Worm (Caenorhabditis elegans) whole organism, mixed stage, embryonic: ENCODE measurements around the gene cls-3.

Experiments
- bed-3 ChIP-seq: fragments of 200-800 bp; sonication (Bioruptor generic); optimal IDR thresholded peaks from 3 replicates; lab custom pipeline; 2018; ENCODE audit warnings: mild to moderate bottlenecking, missing genetic modification characterization, moderate library complexity, missing compliant biosample characterization
- blmp-1 ChIP-seq: fragments of 150-350 bp; optimal IDR thresholded peaks from 2 replicates; lab custom pipeline; 2014; ENCODE audit warnings: missing biosample characterization, missing genetic modification characterization
- ceh-39 ChIP-seq: fragments of 150-350 bp; optimal IDR thresholded peaks from 2 replicates; lab custom pipeline; 2014; ENCODE audit warnings: missing biosample characterization, missing genetic modification characterization
- ceh-43 ChIP-seq: fragments of 200-800 bp; sonication (Bioruptor generic); optimal IDR thresholded peaks from 2 replicates; lab custom pipeline; 2018; ENCODE audit warnings: mild to moderate bottlenecking, missing genetic modification characterization, moderate library complexity, missing compliant biosample characterization
- ceh-83 ChIP-seq: fragments of 200-800 bp; sonication (Bioruptor generic); optimal IDR thresholded peaks from 2 replicates; lab custom pipeline; 2018; ENCODE audit warnings: mild to moderate bottlenecking, missing genetic modification characterization, missing compliant biosample characterization
- ces-1 ChIP-seq: fragments of 150-350 bp; optimal IDR thresholded peaks from 2 replicates; lab custom pipeline; 2014; ENCODE audit warnings: missing biosample characterization, missing genetic modification reagents, missing genetic modification characterization
- cnd-1 ChIP-seq: fragments of 200-800 bp; sonication (Bioruptor generic); optimal IDR thresholded peaks from 2 replicates; lab custom pipeline; 2018; ENCODE audit warnings: mild to moderate bottlenecking, missing genetic modification characterization, missing compliant biosample characterization
- drap-1 ChIP-seq: fragments of 200-800 bp; sonication (Bioruptor generic); optimal IDR thresholded peaks from 3 replicates; lab custom pipeline; 2018; ENCODE audit warnings: mild to moderate bottlenecking, missing genetic modification characterization, missing compliant biosample characterization
- elt-1 ChIP-seq: sonication (generic microtip); optimal IDR thresholded peaks from 2 replicates; lab custom pipeline; 2017; ENCODE audit warnings: missing genetic modification characterization, mild to moderate bottlenecking, missing compliant biosample characterization, antibody characterized with exemption, moderate library complexity, borderline replicate concordance; ENCODE audit not compliant: insufficient read depth
- elt-3 ChIP-seq: fragments of 150-350 bp; optimal IDR thresholded peaks from 2 replicates; lab custom pipeline; 2014; ENCODE audit warnings: missing biosample characterization, missing genetic modification characterization
- flh-1 ChIP-seq: fragments of 200-800 bp; sonication (Bioruptor generic); optimal IDR thresholded peaks from 2 replicates; lab custom pipeline; 2018; ENCODE audit warnings: mild to moderate bottlenecking, missing genetic modification characterization, moderate library complexity, missing compliant biosample characterization
- ham-2 ChIP-seq: fragments of 200-800 bp; sonication (Bioruptor generic); optimal IDR thresholded peaks from 2 replicates; lab custom pipeline; 2018; ENCODE audit warnings: mild to moderate bottlenecking, missing genetic modification characterization, missing compliant biosample characterization
- hlh-1 ChIP-seq: fragments of 150-350 bp; optimal IDR thresholded peaks from 2 replicates; lab custom pipeline; 2014; ENCODE audit warnings: missing biosample characterization, missing genetic modification reagents, missing genetic modification characterization
- lin-13 ChIP-seq: fragments of 150-350 bp; optimal IDR thresholded peaks from 2 replicates; lab custom pipeline; 2014; ENCODE audit warnings: missing biosample characterization, missing genetic modification characterization
- lin-32 ChIP-seq: fragments of 200-800 bp; sonication (Bioruptor generic); optimal IDR thresholded peaks from 2 replicates; lab custom pipeline; 2018; ENCODE audit warnings: mild to moderate bottlenecking, missing genetic modification characterization, missing compliant biosample characterization
- lsy-2 ChIP-seq: fragments of 150-350 bp; optimal IDR thresholded peaks from 2 replicates; lab custom pipeline; 2014; ENCODE audit warnings: missing biosample characterization, missing genetic modification characterization
- mab-5 ChIP-seq: fragments of 150-350 bp; optimal IDR thresholded peaks from 2 replicates; lab custom pipeline; 2014; ENCODE audit warnings: missing biosample characterization, missing genetic modification characterization
- mep-1 ChIP-seq: fragments of 150-350 bp; optimal IDR thresholded peaks from 2 replicates; lab custom pipeline; 2017; ENCODE audit warnings: missing biosample characterization, missing genetic modification reagents, missing genetic modification characterization, inconsistent platforms
- mls-2 ChIP-seq: sonication (generic microtip); optimal IDR thresholded peaks from 2 replicates; lab custom pipeline; 2016; ENCODE audit warnings: mild to moderate bottlenecking, missing genetic modification characterization, moderate library complexity, missing compliant biosample characterization
- nhr-12 ChIP-seq: fragments of 150-350 bp; optimal IDR thresholded peaks from 2 replicates; lab custom pipeline; 2014; ENCODE audit warnings: missing biosample characterization, missing genetic modification characterization
- nhr-2 ChIP-seq: fragments of 150-350 bp; optimal IDR thresholded peaks from 2 replicates; lab custom pipeline; 2014; ENCODE audit warnings: missing biosample characterization, missing genetic modification characterization
- nhr-237 ChIP-seq: fragments of 150-350 bp; optimal IDR thresholded peaks from 2 replicates; lab custom pipeline; 2014; ENCODE audit warnings: missing biosample characterization, missing genetic modification characterization
- nhr-28 ChIP-seq: fragments of 150-350 bp; optimal IDR thresholded peaks from 2 replicates; lab custom pipeline; 2014; ENCODE audit warnings: missing biosample characterization, missing genetic modification characterization
- nhr-76 ChIP-seq: sonication (generic microtip); optimal IDR thresholded peaks from 2 replicates; lab custom pipeline; 2017; ENCODE audit warnings: missing biosample characterization, missing genetic modification characterization
- pha-4 ChIP-seq: fragments of 150-350 bp; optimal IDR thresholded peaks from 2 replicates; lab custom pipeline; 2018; ENCODE audit warnings: missing biosample characterization, missing genetic modification reagents, missing genetic modification characterization
- sem-2 ChIP-seq: fragments of 200-800 bp; sonication (Bioruptor generic); optimal IDR thresholded peaks from 2 replicates; lab custom pipeline; 2018; ENCODE audit warnings: mild to moderate bottlenecking, missing genetic modification characterization, missing compliant biosample characterization
- snpc-4 ChIP-seq: fragments of 150-350 bp; optimal IDR thresholded peaks from 2 replicates; lab custom pipeline; 2014; ENCODE audit warnings: missing biosample characterization, missing genetic modification characterization
- sptf-1 ChIP-seq: sonication (generic microtip); optimal IDR thresholded peaks from 2 replicates; lab custom pipeline; 2017; ENCODE audit warnings: mild to moderate bottlenecking, missing genetic modification characterization, moderate library complexity, missing compliant biosample characterization
- tbx-8 ChIP-seq: fragments of 200-800 bp; sonication (Bioruptor generic); optimal IDR thresholded peaks from 2 replicates; lab custom pipeline; 2018; ENCODE audit warnings: mild to moderate bottlenecking, missing genetic modification characterization, moderate library complexity, missing compliant biosample characterization
- unc-120 ChIP-seq: sonication (generic microtip); optimal IDR thresholded peaks from 2 replicates; lab custom pipeline; 2017; ENCODE audit warnings: missing genetic modification characterization, missing compliant biosample characterization; ENCODE audit not compliant: poor library complexity, severe bottlenecking
- unc-39 ChIP-seq: fragments of 150-350 bp; optimal IDR thresholded peaks from 2 replicates; lab custom pipeline; 2014; ENCODE audit warnings: missing biosample characterization, missing genetic modification characterization
- unc-62 ChIP-seq: fragments of 150-350 bp; optimal IDR thresholded peaks from 2 replicates; lab custom pipeline; 2014; ENCODE audit warnings: missing biosample characterization, missing genetic modification reagents, missing genetic modification characterization
- zip-8 ChIP-seq: fragments of 150-350 bp; optimal IDR thresholded peaks from 2 replicates; lab custom pipeline; 2014; ENCODE audit warnings: missing biosample characterization, missing genetic modification characterization
- ztf-11 ChIP-seq: fragments of 150-350 bp; optimal IDR thresholded peaks from 2 replicates; lab custom pipeline; 2014; ENCODE audit warnings: missing biosample characterization, missing genetic modification characterization

The cls-3 gene

DNA sequence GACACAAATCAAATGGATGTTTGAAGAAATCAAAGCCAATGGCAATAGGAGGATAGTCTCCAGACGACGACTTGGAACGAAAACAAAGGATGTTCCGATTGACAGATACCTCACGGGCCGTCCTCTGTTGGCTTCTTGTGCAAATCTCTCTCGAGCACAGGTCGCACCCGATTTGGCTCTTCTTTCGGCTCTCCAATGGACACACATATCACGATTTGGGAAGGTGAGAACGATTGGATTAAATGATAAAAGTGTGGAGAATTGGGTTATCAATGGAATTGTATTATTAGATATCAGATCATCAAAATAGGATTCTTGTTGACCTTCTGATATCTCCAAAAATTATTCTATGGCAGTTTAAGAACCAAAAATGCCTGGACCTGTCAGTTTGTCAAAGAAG lies 15.3 kb upstream of the cls-3 start, which contains the start of gene ZC84.1:
TSS of gene ZC84.1 (minus strand) at position 101 of the 400 bp plus-strand sequence.
- TF ChIP-seq unc-39 (no peak), ham-2 (GFP tag; lab: Kevin White, UChicago) (no peak), cnd-1 (tag; lab: Kevin White, UChicago) (no peak), tbx-8 (GFP tag; lab: Kevin White, UChicago) (no peak)
- TF ChIP-seq, all 35 proteins: peak for 0

DNA sequence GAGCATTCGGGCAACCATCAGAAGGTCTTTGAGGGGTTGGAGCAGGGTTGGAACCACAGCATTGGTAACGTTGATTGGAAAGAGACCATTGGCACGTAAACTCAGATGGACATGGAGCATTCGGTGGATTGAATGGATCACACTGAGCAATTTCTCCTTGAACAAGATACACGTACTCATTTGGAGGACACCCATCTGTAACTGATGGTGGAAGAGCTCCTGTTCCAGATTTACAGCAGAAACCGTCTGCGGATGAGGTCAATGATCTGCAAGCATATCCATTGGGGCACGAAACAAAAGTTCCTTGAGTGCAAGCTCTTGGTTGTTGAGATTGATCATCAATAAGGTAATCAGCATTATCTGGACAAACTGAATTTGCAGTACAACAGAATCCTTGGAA lies 11.1 kb upstream of the cls-3 start:
- TF ChIP-seq sem-2 (no peak), elt-1 (tag; lab: Kevin White, UChicago) (no peak), lin-32 (GFP tag; lab: Kevin White, UChicago) (no peak), sptf-1 (tag; lab: Kevin White, UChicago) (no peak), nhr-2 (tag; lab: Kevin White, UChicago) (no peak), flh-1 (GFP tag; lab: Kevin White, UChicago) (no peak), unc-62 (GFP tag; lab: Kevin White, UChicago) (no peak), ceh-83 (GFP tag; lab: Kevin White, UChicago) (no peak), mab-5 (tag; lab: Kevin White, UChicago) (no peak), mls-2 (tag; lab: Kevin White, UChicago) (no peak), ham-2 (GFP tag; lab: Kevin White, UChicago) (no peak), ztf-11 (no peak), unc-120 (no peak), hlh-1 (no peak), snpc-4 (tag; lab: Kevin White, UChicago) (no peak), ces-1 (no peak), blmp-1 (tag; lab: Kevin White, UChicago) (no peak), nhr-237 (tag; lab: Kevin White, UChicago) (no peak), bed-3 (GFP tag; lab: Kevin White, UChicago) (no peak)

DNA sequence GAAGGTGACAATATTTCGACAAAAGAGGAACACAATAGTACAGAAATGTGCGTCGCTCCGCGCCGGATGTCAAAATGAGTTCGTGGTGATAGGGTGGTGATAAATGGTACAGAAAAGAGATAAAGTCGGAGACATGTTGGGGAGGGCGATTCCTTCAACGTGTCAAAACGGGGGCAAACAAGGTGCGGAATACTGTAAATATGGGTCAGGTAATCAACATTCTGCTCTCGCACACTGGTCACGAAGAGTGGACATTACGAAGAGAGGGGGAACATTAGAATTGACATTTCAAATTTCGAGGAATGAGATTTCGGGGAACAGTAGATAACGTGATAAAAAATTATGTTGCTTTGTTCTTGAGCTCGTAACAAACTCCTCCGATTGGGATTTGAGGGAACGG lies 8.7 kb upstream of the cls-3 start, which contains the start of gene ZC84.6:
TSS of gene ZC84.6 (minus strand) at position 101 of the 400 bp plus-strand sequence.
- TF ChIP-seq ceh-83 (GFP tag; lab: Kevin White, UChicago): no peak
- TF ChIP-seq tbx-8 (GFP tag; lab: Kevin White, UChicago): no peak
- TF ChIP-seq unc-39: no peak
- no peak for TF ChIP-seq blmp-1 (tag; lab: Kevin White, UChicago)
- no peak for TF ChIP-seq nhr-2 (tag; lab: Kevin White, UChicago)
- TF ChIP-seq lin-32 (GFP tag; lab: Kevin White, UChicago): no peak
- TF ChIP-seq sptf-1 (tag; lab: Kevin White, UChicago): no peak
- no peak for TF ChIP-seq flh-1 (GFP tag; lab: Kevin White, UChicago)
- no peak for TF ChIP-seq nhr-237 (tag; lab: Kevin White, UChicago)
- TF ChIP-seq cnd-1 (tag; lab: Kevin White, UChicago): no peak
- no peak for TF ChIP-seq pha-4 (tag; lab: Kevin White, UChicago)
- no peak for TF ChIP-seq ham-2 (GFP tag; lab: Kevin White, UChicago)
- TF ChIP-seq nhr-28 (tag; lab: Kevin White, UChicago): no peak
- no peak for TF ChIP-seq lin-13 (tag; lab: Kevin White, UChicago)
- TF ChIP-seq elt-3 (tag; lab: Kevin White, UChicago): no peak

- no peak for TF ChIP-seq ztf-11
- no peak for TF ChIP-seq ceh-83 (GFP tag; lab: Kevin White, UChicago)
- no peak for TF ChIP-seq drap-1 (GFP tag; lab: Kevin White, UChicago)
- TF ChIP-seq unc-120: no peak
- no peak for TF ChIP-seq nhr-12 (tag; lab: Kevin White, UChicago)
- no peak for TF ChIP-seq nhr-76 (tag; lab: Kevin White, UChicago)
- TF ChIP-seq sptf-1 (tag; lab: Kevin White, UChicago): no peak
- TF ChIP-seq snpc-4 (tag; lab: Kevin White, UChicago): no peak
- TF ChIP-seq hlh-1: no peak
- TF ChIP-seq mab-5 (tag; lab: Kevin White, UChicago): no peak
- no peak for TF ChIP-seq mep-1
- no peak for TF ChIP-seq nhr-237 (tag; lab: Kevin White, UChicago)
Observed at ce11 chrIII:9185722-9186121, 5.2 kb downstream of the cls-3 start, which contains the start of gene ZC84.7. Gene ZC84.7, plus strand, starts transcription at chrIII:9186022.

DNA sequence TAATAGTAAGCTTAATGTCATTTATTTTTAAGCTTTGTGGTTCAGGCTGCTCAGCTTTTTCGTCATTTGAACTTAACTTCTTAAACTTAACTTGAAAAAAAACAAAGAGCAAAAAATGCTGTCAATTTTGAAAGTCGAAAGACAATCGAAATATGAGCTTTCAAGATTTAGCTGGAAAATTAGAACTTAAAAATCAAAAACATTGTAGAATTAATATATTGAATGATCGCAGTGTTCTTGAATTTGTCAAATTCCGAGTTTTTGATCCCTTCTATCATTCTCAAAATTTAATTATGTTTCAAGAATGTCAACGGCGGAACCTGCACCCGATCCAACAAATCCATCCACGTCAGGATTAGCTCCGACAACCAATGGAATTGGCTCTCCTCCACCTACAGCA lies 9.7 kb downstream of the cls-3 start, which contains the start of gene tax-4:
TSS of gene tax-4 (plus strand) at position 301 of the 400 bp plus-strand sequence.
- TF ChIP-seq bed-3 (GFP tag; lab: Kevin White, UChicago) (no peak), ceh-83 (GFP tag; lab: Kevin White, UChicago) (no peak), nhr-2 (tag; lab: Kevin White, UChicago) (no peak), mab-5 (tag; lab: Kevin White, UChicago) (no peak), ceh-39 (no peak), flh-1 (GFP tag; lab: Kevin White, UChicago) (no peak), lin-32 (GFP tag; lab: Kevin White, UChicago) (no peak), unc-120 (no peak), tbx-8 (GFP tag; lab: Kevin White, UChicago) (no peak), lsy-2 (tag; lab: Kevin White, UChicago) (no peak), snpc-4 (tag; lab: Kevin White, UChicago) (no peak), zip-8 (tag; lab: Kevin White, UChicago) (no peak), mep-1 (no peak), pha-4 (tag; lab: Kevin White, UChicago) (no peak), ceh-43 (GFP tag; lab: Kevin White, UChicago) (no peak), nhr-28 (tag; lab: Kevin White, UChicago) (no peak), blmp-1 (tag; lab: Kevin White, UChicago) (no peak), nhr-237 (tag; lab: Kevin White, UChicago) (no peak)
- TF ChIP-seq, all 35 proteins: peak for 0
